Worm (Caenorhabditis elegans) whole organism, L2 larva: ENCODE data around the gene praf-3.

Experiments used
- Y55F3AM.14 ChIP-seq: fragments of 200-800 bp; sonication (Bioruptor generic); optimal IDR thresholded peaks from 2 replicates; lab custom pipeline; 2018; ENCODE audit warnings: mild to moderate bottlenecking, missing genetic modification characterization, missing compliant biosample characterization
- dmd-4 ChIP-seq: sonication (generic microtip); optimal IDR thresholded peaks from 2 replicates; lab custom pipeline; 2017; ENCODE audit warnings: missing biosample characterization, missing genetic modification characterization
- elt-1 ChIP-seq: fragments of 150-350 bp; optimal IDR thresholded peaks from 2 replicates; lab custom pipeline; 2014; ENCODE audit warnings: missing biosample characterization, missing genetic modification characterization
- elt-3 ChIP-seq: sonication (generic microtip); optimal IDR thresholded peaks from 2 replicates; lab custom pipeline; 2017; ENCODE audit warnings: missing biosample characterization, missing genetic modification characterization
- fos-1 ChIP-seq: fragments of 150-350 bp; optimal IDR thresholded peaks from 2 replicates; lab custom pipeline; 2014; ENCODE audit warnings: missing biosample characterization, missing genetic modification characterization
- lin-39 ChIP-seq: fragments of 150-350 bp; optimal IDR thresholded peaks from 2 replicates; lab custom pipeline; 2014; ENCODE audit warnings: missing biosample characterization, missing genetic modification reagents, missing genetic modification characterization
- lsy-2 ChIP-seq, 2 experiments: fragments of 150-350 bp in 1 of 2; sonication (generic microtip) in 1 of 2; optimal IDR thresholded peaks; 2 replicates each; lab custom pipeline; 2014 to 2017; ENCODE audit warnings: missing biosample characterization in 2 of 2, missing genetic modification characterization in 2 of 2
- mab-5 ChIP-seq: fragments of 150-350 bp; optimal IDR thresholded peaks from 2 replicates; lab custom pipeline; 2014; ENCODE audit warnings: missing biosample characterization, missing genetic modification characterization
- nhr-21 ChIP-seq: fragments of 150-350 bp; optimal IDR thresholded peaks from 2 replicates; lab custom pipeline; 2014; ENCODE audit warnings: missing biosample characterization, missing genetic modification characterization
- nhr-23 ChIP-seq: fragments of 150-350 bp; optimal IDR thresholded peaks from 2 replicates; lab custom pipeline; 2014; ENCODE audit warnings: missing biosample characterization, missing genetic modification reagents, missing genetic modification characterization
- unc-39 ChIP-seq: fragments of 150-350 bp; optimal IDR thresholded peaks from 2 replicates; lab custom pipeline; 2014; ENCODE audit warnings: missing biosample characterization, missing genetic modification characterization
- zag-1 ChIP-seq: fragments of 150-350 bp; optimal IDR thresholded peaks from 2 replicates; lab custom pipeline; 2014; ENCODE audit warnings: missing biosample characterization, missing genetic modification characterization
- ztf-11 ChIP-seq: sonication (generic microtip); optimal IDR thresholded peaks from 2 replicates; lab custom pipeline; 2017; ENCODE audit warnings: missing biosample characterization, missing genetic modification characterization
- ztf-4 ChIP-seq: fragments of 150-350 bp; optimal IDR thresholded peaks from 2 replicates; lab custom pipeline; 2014; ENCODE audit warnings: missing biosample characterization, missing genetic modification characterization

- TF ChIP-seq mab-5 (tag; lab: Kevin White, UChicago) (no peak), nhr-23 (tag; lab: Kevin White, UChicago) (no peak), unc-39 (tag; lab: Kevin White, UChicago) (no peak), zag-1 (tag; lab: Kevin White, UChicago) (no peak), fos-1 (no peak), ztf-11 (no peak), elt-3 (no peak), lsy-2 (tag; optimal IDR thresholded peaks at IDR 0.05; lab: Kevin White, UChicago) (no peak), elt-1 (no peak), ztf-4 (tag; lab: Kevin White, UChicago) (no peak), Y55F3AM.14 (GFP tag; lab: Kevin White, UChicago) (no peak), dmd-4 (no peak), lin-39 (tag; lab: Kevin White, UChicago) (no peak), nhr-21 (tag; lab: Kevin White, UChicago) (no peak)
These were observed 25.2 kb upstream of the praf-3 start, which contains the start of gene F17E9.3 for ce11 chrIV:8354572-8354971.
